Fruit fly (Drosophila melanogaster): ENCODE measurements around the gene goe.

goe gene

dm6 chrX:16703747-16704146 lies 48.0 kb downstream of the goe start, which contains the start of the genes CG9673 and CG4653:
Gene CG9673, minus strand, starts transcription at chrX:16703884.
Gene CG4653, plus strand, starts transcription at chrX:16704081.
- TF ChIP-seq noc (tag; optimal IDR thresholded peaks at IDR 0.05): peak; percentile 7

- TF ChIP-seq noc (tag; optimal IDR thresholded peaks at IDR 0.05): peak; percentile 8
Observed at dm6 chrX:16701941-16702340, 49.8 kb downstream of the goe start, which contains the start of gene sphe. Gene sphe, minus strand, starts transcription at chrX:16701972.

DNA sequence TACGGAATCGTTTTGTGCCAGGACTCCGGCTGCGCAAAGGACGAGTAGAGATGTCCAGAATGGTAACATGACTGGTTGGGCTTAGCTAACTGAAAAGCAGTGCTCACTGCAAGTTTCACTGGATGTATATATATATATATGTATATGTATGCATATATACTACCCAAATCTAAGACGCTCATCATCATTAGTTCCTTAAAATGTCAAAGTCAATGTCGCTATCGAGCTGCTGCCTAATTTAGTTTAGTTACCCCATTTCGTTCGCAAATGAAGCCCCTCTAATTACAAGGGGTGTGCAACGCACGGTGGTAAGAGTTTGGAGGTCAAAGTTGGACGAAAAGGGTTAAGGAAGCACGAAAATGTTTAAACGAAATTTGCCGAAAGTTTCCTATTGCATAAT lies 51.6 kb downstream of the goe start, which contains the start of gene CG9676:
Gene CG9676, minus strand, starts transcription at position 101 of the 400 bp plus-strand sequence.
- TF ChIP-seq noc (tag; optimal IDR thresholded peaks at IDR 0.05): no peak

- no peak for TF ChIP-seq noc (tag; optimal IDR thresholded peaks at IDR 0.05)
Observed at dm6 chrX:16697882-16698571, 53.7 kb downstream of the goe start.

- no peak for TF ChIP-seq noc (tag; optimal IDR thresholded peaks at IDR 0.05)
Observed at dm6 chrX:16696614-16697519, 54.8 kb downstream of the goe start.

DNA sequence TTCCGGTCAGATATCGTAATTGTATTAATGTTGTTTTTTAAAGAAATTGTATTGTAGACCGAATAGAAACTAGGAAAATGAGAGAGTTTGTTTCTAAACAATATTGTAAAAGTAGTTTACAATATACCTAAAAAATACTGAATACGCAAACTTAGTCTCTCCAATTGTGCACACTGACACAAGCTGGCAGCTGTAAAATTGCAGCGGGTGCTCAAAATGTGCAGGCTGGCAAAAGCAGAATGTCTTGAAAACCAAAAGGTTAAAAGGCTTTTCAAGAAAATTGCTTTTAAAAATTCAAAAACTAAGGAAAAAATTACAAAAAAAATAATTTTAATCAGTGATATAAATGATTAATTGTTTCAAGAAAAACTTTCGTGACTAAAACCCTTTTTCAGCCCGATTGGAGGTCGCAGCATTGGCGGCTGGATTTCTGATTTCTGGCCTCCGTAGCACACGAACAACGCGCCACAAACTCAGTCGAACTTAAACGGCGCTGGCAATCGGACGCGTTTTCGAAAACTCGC lies 56.0 kb downstream of the goe start, which contains the start of gene CG4678:
Gene CG4678, plus strand, starts transcription at position 474 of the 524 bp plus-strand sequence.
- TF ChIP-seq noc (tag; optimal IDR thresholded peaks at IDR 0.05): no peak

- TF ChIP-seq noc (tag; optimal IDR thresholded peaks at IDR 0.05): no peak
Observed at dm6 chrX:16694959-16695358, 56.8 kb downstream of the goe start, which contains the start of gene Septin4. Gene Septin4, minus strand, starts transcription at chrX:16695173.

dm6 chrX:16694477-16694876 lies 57.2 kb downstream of the goe start:
- TF ChIP-seq noc (tag; optimal IDR thresholded peaks at IDR 0.05): no peak

DNA sequence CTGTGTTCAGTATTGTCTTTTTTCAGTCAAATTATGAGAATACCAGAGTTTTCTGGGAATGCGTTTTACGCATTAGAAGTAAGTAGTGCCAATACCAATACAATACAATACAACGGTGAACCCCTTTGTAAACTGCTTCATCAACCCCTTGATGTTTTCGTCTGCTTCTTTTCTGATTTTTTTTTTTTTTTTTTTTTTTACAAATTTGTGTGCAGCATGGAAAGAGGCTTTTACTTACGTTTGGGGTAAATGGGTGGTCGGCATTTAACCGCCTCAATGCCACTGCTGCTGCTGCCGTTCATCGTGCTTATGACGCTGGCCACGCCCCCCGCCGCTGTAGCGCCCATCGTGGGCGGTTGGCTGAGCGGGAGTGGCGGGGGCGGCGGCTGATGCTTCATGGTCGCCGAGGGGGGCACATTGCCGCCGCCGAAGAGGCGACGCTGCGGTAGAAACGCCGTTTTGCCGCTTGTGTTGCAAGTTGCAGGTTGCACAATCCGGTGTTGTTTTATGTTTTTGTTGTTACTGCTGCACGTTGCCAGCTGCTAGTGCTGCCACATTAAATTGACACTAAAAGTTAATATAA lies 57.8 kb downstream of the goe start:
- no peak for TF ChIP-seq noc (tag; optimal IDR thresholded peaks at IDR 0.05)

DNA sequence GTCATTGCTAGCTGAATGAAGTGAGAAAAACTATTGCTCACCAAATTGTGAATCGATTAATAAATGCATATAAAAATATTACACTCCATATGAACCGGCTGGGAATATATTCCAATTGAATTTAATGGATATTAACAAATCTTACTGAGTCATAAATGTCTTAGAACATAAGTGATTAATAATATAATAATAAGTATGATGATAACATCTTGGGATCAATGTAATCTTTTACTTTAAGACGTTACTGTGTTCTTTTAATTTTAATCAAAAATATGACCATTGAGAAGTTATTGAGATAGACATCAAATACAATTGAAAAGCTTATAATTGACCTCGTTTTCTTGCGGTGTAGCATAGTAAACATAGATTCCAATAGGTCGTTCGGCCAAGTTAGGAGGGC lies 59.4 kb downstream of the goe start:
- peak; percentile 70 for TF ChIP-seq noc (tag; optimal IDR thresholded peaks at IDR 0.05)

DNA sequence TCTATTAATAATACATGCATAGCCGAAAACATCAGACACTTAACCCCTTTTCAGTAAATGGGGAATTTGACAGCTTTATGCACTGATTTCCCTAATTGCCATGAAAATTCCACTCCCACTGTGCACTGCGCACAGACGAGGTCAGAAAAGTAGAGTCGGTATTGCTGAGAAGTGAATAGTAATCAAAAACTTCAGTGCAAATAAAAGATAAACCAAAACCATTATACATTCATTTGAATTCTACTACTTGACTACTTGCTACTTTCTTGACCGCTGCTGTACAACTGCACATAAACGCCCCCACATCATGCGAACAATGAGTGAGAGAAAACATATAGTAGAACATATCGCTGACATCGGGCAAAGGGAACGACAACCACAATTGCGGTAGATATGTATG lies 60.3 kb downstream of the goe start:
- no peak for TF ChIP-seq noc (tag; optimal IDR thresholded peaks at IDR 0.05)

DNA sequence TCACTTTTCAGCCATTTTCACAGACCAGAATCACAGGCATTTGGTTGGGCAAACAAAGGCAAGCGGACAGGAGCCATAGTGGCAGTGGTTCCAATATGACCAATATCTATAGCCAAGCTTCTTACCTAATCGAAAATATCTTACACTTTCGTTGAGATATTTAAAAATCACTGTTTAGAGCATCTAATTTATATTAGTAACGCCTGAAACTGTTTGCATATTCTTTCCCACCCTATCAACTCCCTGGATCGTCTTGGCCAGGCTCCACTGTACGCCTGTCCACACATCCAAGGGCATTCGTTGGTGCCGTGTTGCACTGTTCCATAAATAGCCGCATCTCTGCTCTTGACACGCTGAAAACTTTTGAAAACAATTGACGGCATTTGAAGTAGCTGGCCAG lies 61.2 kb downstream of the goe start:
- TF ChIP-seq noc (tag; optimal IDR thresholded peaks at IDR 0.05): no peak

DNA sequence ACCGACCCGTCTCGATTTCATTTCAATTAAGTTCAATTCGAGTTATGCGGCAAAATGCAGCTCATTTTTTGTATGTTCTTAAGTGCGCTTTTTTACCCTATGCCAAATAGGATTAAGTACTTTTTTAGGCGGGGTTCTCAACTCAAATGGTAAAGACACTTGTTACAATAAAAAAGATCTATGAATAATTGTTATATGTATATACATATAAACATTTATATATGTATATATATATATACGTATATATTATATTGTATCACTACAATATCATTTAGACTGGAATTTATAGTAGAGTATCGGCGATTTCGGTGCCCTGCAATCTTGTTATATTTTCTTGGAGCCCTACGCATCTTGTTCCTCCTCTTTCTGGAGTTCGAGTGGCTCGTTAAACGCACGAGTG lies 61.7 kb downstream of the goe start:
- TF ChIP-seq noc (tag; optimal IDR thresholded peaks at IDR 0.05): no peak

DNA sequence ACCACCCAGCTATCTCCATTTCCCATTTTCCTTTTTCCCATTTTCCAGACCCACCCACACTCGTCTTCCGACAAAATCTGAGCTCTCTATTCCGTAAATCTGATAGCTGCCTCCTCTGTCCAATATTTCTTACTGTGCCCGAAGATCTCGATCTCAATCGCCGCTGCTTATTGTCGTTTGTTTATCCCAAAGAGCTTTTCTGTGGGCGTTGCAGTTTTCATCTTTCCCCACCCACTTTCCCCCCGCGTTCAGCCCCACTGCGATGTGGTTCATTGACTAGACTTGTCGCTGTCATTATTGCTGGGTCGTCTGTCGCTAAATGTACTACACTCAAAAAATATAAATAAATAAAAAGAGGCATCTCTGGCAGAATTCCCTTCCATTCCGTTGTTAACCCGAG lies 62.4 kb downstream of the goe start:
- no peak for TF ChIP-seq noc (tag; optimal IDR thresholded peaks at IDR 0.05)

- no peak for TF ChIP-seq noc (tag; optimal IDR thresholded peaks at IDR 0.05)
Observed at dm6 chrX:16688106-16688459, 63.6 kb downstream of the goe start.

Measured in whole organism, larva.